Worm (Caenorhabditis elegans) whole organism, young adult: ENCODE data around the gene fkb-3.
A peak's percentile ranks its signal among the peaks of the same experiment; 100 is the strongest.

Experiments used
- B0019.2 ChIP-seq: fragments of 200-800 bp; sonication (Bioruptor generic); conservative IDR thresholded peaks from 2 replicates; pipeline ENCODE4 v1.3.6; 2022; ENCODE audit warnings: missing genetic modification reagents, missing genetic modification characterization, missing compliant biosample characterization
- B0035.1 ChIP-seq: sonication (generic microtip); optimal IDR thresholded peaks from 2 replicates; lab custom pipeline; 2016; ENCODE audit warnings: missing genetic modification characterization, mild to moderate bottlenecking, missing compliant biosample characterization, missing genotype, missing genetic modification reagents
- B0336.3 ChIP-seq: fragments of 200-800 bp; sonication (Bioruptor generic); IDR thresholded peaks from 2 replicates; pipeline ENCODE4 v1.3.6; 2022; ENCODE audit warnings: missing genetic modification characterization, missing compliant biosample characterization
- F37B4.10 ChIP-seq: fragments of 200-800 bp; sonication (Bioruptor generic); IDR thresholded peaks from 2 replicates; pipeline ENCODE4 v1.3.6; 2022; ENCODE audit warnings: missing genetic modification characterization, missing compliant biosample characterization
- Y53G8AR.9 ChIP-seq: fragments of 200-800 bp; sonication (Bioruptor generic); conservative IDR thresholded peaks from 2 replicates; pipeline ENCODE4 v1.3.6; 2022; ENCODE audit warnings: missing genetic modification reagents, missing genetic modification characterization, missing compliant biosample characterization
- aptf-3 ChIP-seq: fragments of 200-800 bp; sonication (Bioruptor generic); IDR thresholded peaks from 2 replicates; pipeline ENCODE4 v1.3.6; 2022; ENCODE audit warnings: missing genetic modification characterization, missing compliant biosample characterization
- attf-5 ChIP-seq: fragments of 200-800 bp; sonication (Bioruptor generic); optimal IDR thresholded peaks from 2 replicates; lab custom pipeline; 2018; ENCODE audit warnings: mild to moderate bottlenecking, missing genetic modification characterization, missing compliant biosample characterization
- attf-6 ChIP-seq: fragments of 200-800 bp; sonication (Bioruptor generic); IDR thresholded peaks from 2 replicates; pipeline ENCODE4 v1.3.6; 2022; ENCODE audit warnings: missing genetic modification reagents, missing genetic modification characterization, missing compliant biosample characterization
- bed-2 ChIP-seq: fragments of 200-800 bp; sonication (Bioruptor generic); IDR thresholded peaks from 2 replicates; pipeline ENCODE4 v1.3.6; 2022; ENCODE audit warnings: missing genetic modification reagents, missing genetic modification characterization, missing compliant biosample characterization
- ceh-100 ChIP-seq: fragments of 200-800 bp; sonication (Bioruptor generic); IDR thresholded peaks from 2 replicates; pipeline ENCODE4 v1.3.6; 2022; ENCODE audit warnings: missing genetic modification reagents, missing genetic modification characterization, missing compliant biosample characterization
- ceh-91 ChIP-seq: fragments of 200-800 bp; sonication (Bioruptor generic); IDR thresholded peaks from 2 replicates; pipeline ENCODE4 v1.3.6; 2022; ENCODE audit warnings: missing genetic modification reagents, missing genetic modification characterization, missing compliant biosample characterization
- chd-7 ChIP-seq: sonication (generic microtip); optimal IDR thresholded peaks from 2 replicates; lab custom pipeline; 2016; ENCODE audit warnings: mild to moderate bottlenecking, missing genetic modification characterization, moderate library complexity, missing compliant biosample characterization
- dpl-1 ChIP-seq: fragments of 150-350 bp; optimal IDR thresholded peaks from 2 replicates; lab custom pipeline; 2014; ENCODE audit warnings: missing biosample characterization, missing genetic modification reagents, missing genetic modification characterization
- efl-1 ChIP-seq: fragments of 150-350 bp; optimal IDR thresholded peaks from 2 replicates; lab custom pipeline; 2014; ENCODE audit warnings: missing biosample characterization, missing genetic modification reagents, missing genetic modification characterization
- egl-18 ChIP-seq: fragments of 200-800 bp; sonication (Bioruptor generic); IDR thresholded peaks from 2 replicates; pipeline ENCODE4 v1.3.6; 2022; ENCODE audit warnings: missing genetic modification reagents, missing genetic modification characterization, missing compliant biosample characterization
- ets-4 ChIP-seq: fragments of 200-800 bp; sonication (Bioruptor generic); optimal IDR thresholded peaks from 2 replicates; lab custom pipeline; 2018; ENCODE audit warnings: mild to moderate bottlenecking, missing genetic modification characterization, missing compliant biosample characterization
- fkh-3 ChIP-seq: sonication (generic microtip); optimal IDR thresholded peaks from 2 replicates; lab custom pipeline; 2016; ENCODE audit warnings: mild to moderate bottlenecking, missing genetic modification characterization, missing compliant biosample characterization
- him-1 ChIP-seq: sonication (generic microtip); optimal IDR thresholded peaks from 2 replicates; lab custom pipeline; 2016; ENCODE audit warnings: missing genotype, missing genetic modification reagents, missing genetic modification characterization, missing compliant biosample characterization
- hlh-12 ChIP-seq: sonication (generic microtip); optimal IDR thresholded peaks from 2 replicates; lab custom pipeline; 2016; ENCODE audit warnings: missing genetic modification characterization, missing compliant biosample characterization
- let-526 ChIP-seq: fragments of 200-800 bp; sonication (Bioruptor generic); IDR thresholded peaks from 2 replicates; pipeline ENCODE4 v1.3.6; 2022; ENCODE audit warnings: missing genetic modification reagents, missing genetic modification characterization, missing compliant biosample characterization
- lin-40 ChIP-seq: sonication (generic microtip); optimal IDR thresholded peaks from 2 replicates; lab custom pipeline; 2016; ENCODE audit warnings: missing genetic modification characterization, mild to moderate bottlenecking, missing compliant biosample characterization, missing genotype, missing genetic modification reagents
- lsy-27 ChIP-seq: sonication (generic microtip); optimal IDR thresholded peaks from 2 replicates; lab custom pipeline; 2017; ENCODE audit warnings: missing genetic modification characterization, mild to moderate bottlenecking, missing compliant biosample characterization, antibody characterized with exemption, missing genotype, borderline replicate concordance; ENCODE audit not compliant: insufficient read depth
- madf-3 ChIP-seq: fragments of 200-800 bp; sonication (Bioruptor generic); IDR thresholded peaks from 2 replicates; pipeline ENCODE4 v1.3.6; 2022; ENCODE audit warnings: missing genetic modification reagents, missing genetic modification characterization, missing compliant biosample characterization
- mel-28 ChIP-seq: sonication (generic microtip); optimal IDR thresholded peaks from 2 replicates; lab custom pipeline; 2016; ENCODE audit warnings: borderline replicate concordance, mild to moderate bottlenecking, missing genetic modification characterization, missing compliant biosample characterization
- nfyb-1 ChIP-seq: fragments of 200-800 bp; sonication (Bioruptor generic); IDR thresholded peaks from 2 replicates; pipeline ENCODE4 v1.3.6; 2022; ENCODE audit warnings: missing genetic modification reagents, missing genetic modification characterization, missing compliant biosample characterization
- nhr-120 ChIP-seq: fragments of 200-800 bp; sonication (Bioruptor generic); IDR thresholded peaks from 2 replicates; pipeline ENCODE4 v1.3.6; 2022; ENCODE audit warnings: missing genetic modification characterization, missing compliant biosample characterization
- nhr-80 ChIP-seq: sonication (generic microtip); optimal IDR thresholded peaks from 2 replicates; lab custom pipeline; 2016; ENCODE audit warnings: missing genetic modification characterization, missing compliant biosample characterization
- rcor-1 ChIP-seq: fragments of 200-800 bp; sonication (Bioruptor generic); IDR thresholded peaks from 2 replicates; pipeline ENCODE4 v1.3.6; 2022; ENCODE audit warnings: missing genetic modification reagents, missing genetic modification characterization, missing compliant biosample characterization
- repo-1 ChIP-seq: sonication (generic microtip); optimal IDR thresholded peaks from 2 replicates; lab custom pipeline; 2017; ENCODE audit warnings: mild to moderate bottlenecking, missing genetic modification characterization, missing compliant biosample characterization
- snpc-1.1 ChIP-seq: sonication (generic microtip); optimal IDR thresholded peaks from 2 replicates; lab custom pipeline; 2017; ENCODE audit warnings: missing genetic modification characterization, mild to moderate bottlenecking, missing compliant biosample characterization, antibody characterized with exemption, moderate library complexity, missing genotype, missing genetic modification reagents; ENCODE audit not compliant: insufficient read depth
- unc-62 ChIP-seq: fragments of 150-350 bp; optimal IDR thresholded peaks from 2 replicates; lab custom pipeline; 2014; ENCODE audit warnings: missing biosample characterization, missing genetic modification reagents, missing genetic modification characterization
- zim-3 ChIP-seq: sonication (generic microtip); optimal IDR thresholded peaks from 2 replicates; lab custom pipeline; 2017; ENCODE audit warnings: mild to moderate bottlenecking, missing genetic modification characterization, moderate library complexity, missing compliant biosample characterization
- ztf-18 ChIP-seq: sonication (generic microtip); optimal IDR thresholded peaks from 2 replicates; lab custom pipeline; 2016; ENCODE audit warnings: missing genotype, mild to moderate bottlenecking, missing genetic modification characterization, missing compliant biosample characterization

The fkb-3 gene

ce11 chrV:7237133-7237532 lies 12.1 kb downstream of the fkb-3 start, which contains the start of gene hyls-1 (continued):
- peak; percentile 19 for TF ChIP-seq nhr-80 (tag; lab: Kevin White, UChicago)
- peak; percentile 89; the same call in 1 of the 2 replicates for TF ChIP-seq madf-3
- TF ChIP-seq lsy-27 = peak; percentile 7

ce11 chrV:7239471-7239870 lies 14.4 kb downstream of the fkb-3 start, which contains the start of gene C05C8.1:
Gene C05C8.1 (plus strand): TSS chrV:7239771.
- TF ChIP-seq mel-28 (tag; lab: Kevin White, UChicago) (no peak), dpl-1 (no peak), let-526 (GFP tag; lab: Robert Waterston, UW) (no peak), ceh-91 (GFP tag; lab: Robert Waterston, UW) (no peak), hlh-12 (tag; lab: Kevin White, UChicago) (no peak)

ce11 chrV:7246951-7247350 lies 21.9 kb downstream of the fkb-3 start, which contains the start of gene C05C8.7:
Gene C05C8.7 (minus strand): TSS chrV:7247050.
- TF ChIP-seq B0019.2 (GFP tag; lab: Robert Waterston, UW) (no peak), fkh-3 (tag; lab: Kevin White, UChicago) (no peak), egl-18 (no peak), nhr-120 (no peak), dpl-1 (no peak), mel-28 (tag; lab: Kevin White, UChicago) (no peak), ceh-91 (GFP tag; lab: Robert Waterston, UW) (no peak), ceh-100 (GFP tag; lab: Robert Waterston, UW) (no peak), efl-1 (no peak)
- TF ChIP-seq, all 124 proteins: peak for 0

ce11 chrV:7248227-7248953 lies 23.4 kb downstream of the fkb-3 start:
- no peak for TF ChIP-seq B0035.1
- no peak for TF ChIP-seq nhr-120
- TF ChIP-seq aptf-3 (GFP tag; lab: Robert Waterston, UW) = no peak

DNA sequence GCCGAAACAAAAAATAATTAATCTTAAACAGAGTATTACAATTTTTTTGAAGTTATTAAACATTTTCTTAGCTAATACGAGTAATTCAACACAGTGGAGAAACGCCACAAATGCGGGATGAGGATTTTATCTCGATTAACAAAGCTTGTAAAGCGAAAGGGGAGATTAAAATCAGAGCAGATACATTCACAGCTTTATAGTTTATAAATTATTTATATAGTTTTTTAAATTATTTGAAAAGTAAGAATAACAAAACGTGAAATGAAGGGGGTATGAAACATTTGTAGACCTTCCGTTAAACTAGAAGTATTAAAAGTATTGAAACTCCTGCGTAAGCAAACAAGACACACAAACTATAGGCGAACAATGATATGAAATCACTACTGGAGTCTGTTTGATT lies 30.1 kb downstream of the fkb-3 start, which contains the start of gene C05C8.8:
Gene C05C8.8, minus strand, starts transcription at position 101 of the 400 bp plus-strand sequence.
- no peak for TF ChIP-seq ets-4 (GFP tag; lab: Kevin White, UChicago)
- TF ChIP-seq F37B4.10 (GFP tag; lab: Robert Waterston, UW) = no peak
- no peak for TF ChIP-seq let-526 (GFP tag; lab: Robert Waterston, UW)
- no peak for TF ChIP-seq lin-40 (tag; lab: Kevin White, UChicago)
- TF ChIP-seq ztf-18 (tag; lab: Kevin White, UChicago) = no peak
- TF ChIP-seq B0336.3 = no peak
- TF ChIP-seq snpc-1.1 (tag; lab: Kevin White, UChicago) = no peak
- no peak for TF ChIP-seq zim-3 (tag; lab: Kevin White, UChicago)
- TF ChIP-seq lsy-27 = no peak
- TF ChIP-seq repo-1 (tag; lab: Kevin White, UChicago) = no peak
- TF ChIP-seq rcor-1 = no peak
- no peak for TF ChIP-seq Y53G8AR.9 (GFP tag; lab: Robert Waterston, UW)
- no peak for TF ChIP-seq B0035.1
- TF ChIP-seq nfyb-1 (GFP tag; lab: Robert Waterston, UW) = no peak
- TF ChIP-seq bed-2 (GFP tag; lab: Robert Waterston, UW) = no peak
- no peak for TF ChIP-seq chd-7 (tag; lab: Kevin White, UChicago)
- no peak for TF ChIP-seq attf-5 (GFP tag; lab: Kevin White, UChicago)
- no peak for TF ChIP-seq unc-62 (GFP tag; lab: Kevin White, UChicago)
- no peak for TF ChIP-seq attf-6 (GFP tag; lab: Robert Waterston, UW)
- TF ChIP-seq him-1 (tag; lab: Kevin White, UChicago) = no peak
